Fruit fly (Drosophila melanogaster): ENCODE measurements around the gene CG7049.

Gene CG7049

DNA sequence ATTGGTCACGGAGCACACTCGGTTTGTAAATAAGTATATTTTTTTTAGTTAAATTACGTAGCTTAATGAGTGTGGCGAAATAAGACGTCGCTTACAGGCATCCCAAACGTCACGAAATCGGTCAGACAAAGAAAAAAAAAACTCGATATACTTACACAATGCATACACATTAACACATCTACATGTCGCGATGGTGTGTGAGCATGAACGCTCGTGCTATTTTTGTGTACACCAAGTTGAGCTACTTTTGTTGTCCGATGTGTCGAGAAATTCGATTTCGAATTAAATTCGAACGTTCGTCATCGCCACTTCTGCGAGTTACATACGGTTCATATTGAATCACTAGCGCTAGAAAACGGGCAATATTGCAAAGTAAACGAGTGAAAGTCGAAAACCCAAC is 49.1 kb upstream of the CG7049 start (continued):
- TF ChIP-seq sim (GFP tag; IDR thresholded peaks at IDR 0.05) (no peak), CG15011 (GFP tag; optimal IDR thresholded peaks at IDR 0.05) (no peak), CG8924 (tag; optimal IDR thresholded peaks at IDR 0.05) (no peak), Sry-β (GFP tag; optimal IDR thresholded peaks at IDR 0.05) (no peak), CG10462 (GFP tag; optimal IDR thresholded peaks at IDR 0.05) (no peak), shn (GFP tag; optimal IDR thresholded peaks at IDR 0.05) (no peak), BtbVII (GFP tag; optimal IDR thresholded peaks at IDR 0.05) (peak; percentile 12), CG15479 (GFP tag; optimal IDR thresholded peaks at IDR 0.05) (peak; percentile 26), Atf-2 (GFP tag; optimal IDR thresholded peaks at IDR 0.05) (no peak), pan (optimal IDR thresholded peaks at IDR 0.05) (no peak), pan (GFP tag; optimal IDR thresholded peaks at IDR 0.05 in 1 of 2, IDR thresholded peaks at IDR 0.05 in 1 of 2) (no peak), Abd-B (GFP tag; optimal IDR thresholded peaks at IDR 0.05) (no peak), TFAM (GFP tag; optimal IDR thresholded peaks at IDR 0.05) (no peak), dati (GFP tag; IDR thresholded peaks at IDR 0.05) (no peak)

- TF ChIP-seq CG1024 (GFP tag; IDR thresholded peaks at IDR 0.05) (peak; percentile 6; the same call in 1 of the 2 replicates), ac (GFP tag; optimal IDR thresholded peaks at IDR 0.05) (peak; percentile 17), tgo (GFP tag; IDR thresholded peaks at IDR 0.05) (no peak), dati (GFP tag; IDR thresholded peaks at IDR 0.05) (no peak), CG8290 (GFP tag; optimal IDR thresholded peaks at IDR 0.05) (no peak), CG8290 (tag; optimal IDR thresholded peaks at IDR 0.05) (peak in 1 of 2 experiments; percentile 83), CG7745 (tag; optimal IDR thresholded peaks at IDR 0.05) (no peak), Med (GFP tag) (peak; percentile 85), CG10431 (GFP tag; optimal IDR thresholded peaks at IDR 0.05) (peak; percentile 58), Opbp (GFP tag; IDR thresholded peaks at IDR 0.05; ENCODE audit: partially characterized antibody) (peak; percentile 69), phol (tag; optimal IDR thresholded peaks at IDR 0.05) (peak; percentile 97), NC2β (GFP tag; optimal IDR thresholded peaks at IDR 0.05) (no peak), CG1832 (GFP tag; optimal IDR thresholded peaks at IDR 0.05) (peak; percentile 52), Ets65A (GFP tag) (peak; percentile 51), ham (GFP tag; IDR thresholded peaks at IDR 0.05) (no peak; the same call in 1 of the 2 replicates), tio (GFP tag; optimal IDR thresholded peaks at IDR 0.05) (no peak), CG17186 (GFP tag; optimal IDR thresholded peaks at IDR 0.05) (no peak), Vsx1 (GFP tag; optimal IDR thresholded peaks at IDR 0.05) (no peak), CG8478 (optimal IDR thresholded peaks at IDR 0.05) (peak; percentile 86), Dp (GFP tag; optimal IDR thresholded peaks at IDR 0.05) (no peak), z (GFP tag; IDR thresholded peaks at IDR 0.05) (peak; percentile 36; the same call in 1 of the 3 replicates), Side (GFP tag; optimal IDR thresholded peaks at IDR 0.05) (no peak), gsb (GFP tag; IDR thresholded peaks at IDR 0.05) (peak; percentile 43; the same call in 1 of the 2 replicates), gce (GFP tag; IDR thresholded peaks at IDR 0.05) (peak; percentile 27; the same call in 1 of the 3 replicates), Pdp1 (GFP tag; optimal IDR thresholded peaks at IDR 0.05) (peak in 1 of 2 experiments; percentile 18), org-1 (GFP tag; optimal IDR thresholded peaks at IDR 0.05) (no peak), ken (GFP tag; IDR thresholded peaks at IDR 0.05) (peak; percentile 9; the same call in 2 of the 3 replicates), CG4282 (GFP tag; optimal IDR thresholded peaks at IDR 0.05) (peak; percentile 42), CG15269 (tag; optimal IDR thresholded peaks at IDR 0.05) (no peak), crol (GFP tag; IDR thresholded peaks at IDR 0.05) (no peak), CG17361 (GFP tag; IDR thresholded peaks at IDR 0.05) (no peak), pros (GFP tag; optimal IDR thresholded peaks at IDR 0.05) (peak; percentile 36), caup (GFP tag; optimal IDR thresholded peaks at IDR 0.05; ENCODE audit: severe bottlenecking) (peak; percentile 10), ase (GFP tag; IDR thresholded peaks at IDR 0.05) (no peak), mirr (GFP tag; optimal IDR thresholded peaks at IDR 0.05) (peak; percentile 31), ara (GFP tag; IDR thresholded peaks at IDR 0.05) (peak; percentile 44)
Measured at dm6 chr3L:224004-224951, 48.2 kb upstream of the CG7049 start.
